Worm (Caenorhabditis elegans) whole organism, late embryonic: ENCODE measurements around the gene nduv-3.

ENCODE experiments used
- C08G9.2 ChIP-seq: sonication (generic microtip); optimal IDR thresholded peaks from 2 replicates; lab custom pipeline; 2016; ENCODE audit warnings: mild to moderate bottlenecking, missing genetic modification characterization, moderate library complexity, missing compliant biosample characterization
- C38D4.7 ChIP-seq: fragments of 200-800 bp; sonication (Bioruptor generic); optimal IDR thresholded peaks from 2 replicates; lab custom pipeline; 2018; ENCODE audit warnings: mild to moderate bottlenecking, missing genetic modification characterization, moderate library complexity, missing compliant biosample characterization
- F13H6.1 ChIP-seq: sonication (generic microtip); optimal IDR thresholded peaks from 2 replicates; lab custom pipeline; 2016; ENCODE audit warnings: missing genetic modification characterization, missing compliant biosample characterization
- K02D7.2 ChIP-seq: sonication (generic microtip); optimal IDR thresholded peaks from 2 replicates; lab custom pipeline; 2017; ENCODE audit warnings: mild to moderate bottlenecking, missing genetic modification characterization, missing compliant biosample characterization
- Y22D7AL.16 ChIP-seq: sonication (generic microtip); optimal IDR thresholded peaks from 2 replicates; lab custom pipeline; 2016; ENCODE audit warnings: missing genetic modification characterization, missing compliant biosample characterization
- ama-1 ChIP-seq: fragments of 150-350 bp; optimal IDR thresholded peaks from 2 replicates; lab custom pipeline; 2014
- ceh-14 ChIP-seq: sonication (generic microtip); optimal IDR thresholded peaks from 2 replicates; lab custom pipeline; 2016; ENCODE audit warnings: missing genotype, missing genetic modification characterization, missing compliant biosample characterization
- ceh-18 ChIP-seq: sonication (generic microtip); optimal IDR thresholded peaks from 2 replicates; lab custom pipeline; 2016; ENCODE audit warnings: missing genetic modification characterization, missing compliant biosample characterization
- ceh-2 ChIP-seq: sonication (generic microtip); optimal IDR thresholded peaks from 2 replicates; lab custom pipeline; 2016; ENCODE audit warnings: missing genotype, missing genetic modification characterization, missing compliant biosample characterization
- ceh-24 ChIP-seq: sonication (generic microtip); optimal IDR thresholded peaks from 2 replicates; lab custom pipeline; 2016; ENCODE audit warnings: mild to moderate bottlenecking, missing genetic modification characterization, missing compliant biosample characterization
- ceh-31 ChIP-seq: sonication (generic microtip); optimal IDR thresholded peaks from 2 replicates; lab custom pipeline; 2016; ENCODE audit warnings: missing genetic modification characterization, missing compliant biosample characterization
- ceh-45 ChIP-seq: fragments of 200-800 bp; sonication (Bioruptor generic); IDR thresholded peaks from 2 replicates; pipeline ENCODE4 v1.3.6; 2022; ENCODE audit warnings: missing genetic modification reagents, missing genetic modification characterization, missing compliant biosample characterization
- ceh-48 ChIP-seq: sonication (generic microtip); optimal IDR thresholded peaks from 2 replicates; lab custom pipeline; 2016; ENCODE audit warnings: missing genetic modification characterization, inconsistent platforms, missing compliant biosample characterization
- ceh-9 ChIP-seq: sonication (generic microtip); optimal IDR thresholded peaks from 2 replicates; lab custom pipeline; 2016; ENCODE audit warnings: mild to moderate bottlenecking, missing genetic modification characterization, inconsistent platforms, missing compliant biosample characterization
- che-1 ChIP-seq: sonication (generic microtip); optimal IDR thresholded peaks from 2 replicates; lab custom pipeline; 2016; ENCODE audit warnings: mild to moderate bottlenecking, missing genetic modification characterization, missing compliant biosample characterization
- dve-1 ChIP-seq: sonication (generic microtip); optimal IDR thresholded peaks from 2 replicates; lab custom pipeline; 2017; ENCODE audit warnings: antibody characterized with exemption, mild to moderate bottlenecking, missing genetic modification characterization, missing compliant biosample characterization
- elt-2 ChIP-seq: sonication (generic microtip); optimal IDR thresholded peaks from 2 replicates; lab custom pipeline; 2016; ENCODE audit warnings: missing genetic modification reagents, missing genetic modification characterization, missing compliant biosample characterization
- elt-4 ChIP-seq: sonication (generic microtip); optimal IDR thresholded peaks from 2 replicates; lab custom pipeline; 2016; ENCODE audit warnings: missing genetic modification characterization, missing compliant biosample characterization
- fax-1 ChIP-seq: sonication (generic microtip); optimal IDR thresholded peaks from 2 replicates; lab custom pipeline; 2016; ENCODE audit warnings: missing genotype, missing genetic modification characterization, missing compliant biosample characterization
- madf-2 ChIP-seq: sonication (generic microtip); optimal IDR thresholded peaks from 2 replicates; lab custom pipeline; 2017; ENCODE audit warnings: missing genetic modification characterization, missing compliant biosample characterization
- pat-9 ChIP-seq: fragments of 200-800 bp; sonication (Bioruptor generic); optimal IDR thresholded peaks from 2 replicates; lab custom pipeline; 2018; ENCODE audit warnings: mild to moderate bottlenecking, missing genetic modification characterization, moderate library complexity, missing compliant biosample characterization
- pax-1 ChIP-seq: fragments of 150-350 bp; optimal IDR thresholded peaks from 2 replicates; lab custom pipeline; 2014; ENCODE audit warnings: missing biosample characterization, missing genetic modification characterization
- pha-2 ChIP-seq: sonication (generic microtip); optimal IDR thresholded peaks from 2 replicates; lab custom pipeline; 2017; ENCODE audit warnings: mild to moderate bottlenecking, missing genetic modification characterization, missing compliant biosample characterization
- pha-4 ChIP-seq: fragments of 150-350 bp; optimal IDR thresholded peaks from 2 replicates; lab custom pipeline; 2018; ENCODE audit warnings: missing biosample characterization, missing genetic modification reagents, missing genetic modification characterization
- sdc-2 ChIP-seq: sonication (generic microtip); optimal IDR thresholded peaks from 2 replicates; lab custom pipeline; 2016; ENCODE audit warnings: missing genotype, missing genetic modification characterization, missing compliant biosample characterization
- sox-2 ChIP-seq: fragments of 200-800 bp; sonication (Bioruptor generic); IDR thresholded peaks from 2 replicates; pipeline ENCODE4 v1.3.6; 2022; ENCODE audit warnings: missing genetic modification reagents, missing genetic modification characterization, missing compliant biosample characterization
- sox-4 ChIP-seq: sonication (generic microtip); optimal IDR thresholded peaks from 2 replicates; lab custom pipeline; 2017; ENCODE audit warnings: mild to moderate bottlenecking, missing genetic modification characterization, inconsistent platforms, missing compliant biosample characterization
- syd-9 ChIP-seq: sonication (generic microtip); optimal IDR thresholded peaks from 2 replicates; lab custom pipeline; 2016; ENCODE audit warnings: mild to moderate bottlenecking, missing genetic modification characterization, moderate library complexity, missing compliant biosample characterization
- unc-42 ChIP-seq: sonication (generic microtip); optimal IDR thresholded peaks from 2 replicates; lab custom pipeline; 2016; ENCODE audit warnings: missing genotype, missing genetic modification characterization, missing compliant biosample characterization

The nduv-3 gene

ce11 chrIV:2639666-2640273 lies 1.3 kb upstream of the nduv-3 start (continued):
- peak; percentile 47 for TF ChIP-seq pha-2 (tag; lab: Kevin White, UChicago)
- TF ChIP-seq C08G9.2 (tag; lab: Kevin White, UChicago): peak; percentile 36
- peak; percentile 44 for TF ChIP-seq C38D4.7 (GFP tag; lab: Kevin White, UChicago)
- no peak for TF ChIP-seq pax-1 (tag; lab: Kevin White, UChicago)
- TF ChIP-seq madf-2: no peak
- peak; percentile 61 for TF ChIP-seq che-1 (tag; lab: Kevin White, UChicago)
- peak; percentile 63 for TF ChIP-seq K02D7.2 (tag; lab: Kevin White, UChicago)
- TF ChIP-seq Y22D7AL.16 (tag; lab: Kevin White, UChicago): peak; percentile 59
- TF ChIP-seq ceh-45 (GFP tag; lab: Robert Waterston, UW): 0 out of 2 replicates have a peak, but pooled peaks have one; percentile 43
- peak; percentile 65 for TF ChIP-seq ceh-9
- peak; percentile 4 for TF ChIP-seq ceh-31 (tag; lab: Kevin White, UChicago)
- TF ChIP-seq elt-2 (tag; lab: Kevin White, UChicago): peak; percentile 40
- TF ChIP-seq dve-1 (tag; lab: Kevin White, UChicago): no peak
- TF ChIP-seq fax-1 (tag; lab: Kevin White, UChicago): no peak
- peak; percentile 38 for TF ChIP-seq sox-4 (tag; lab: Kevin White, UChicago)
- TF ChIP-seq, all 69 proteins: peak for 27

- TF ChIP-seq elt-2 (tag; lab: Kevin White, UChicago) (no peak), F13H6.1 (tag; lab: Kevin White, UChicago) (no peak), C38D4.7 (GFP tag; lab: Kevin White, UChicago) (no peak), ceh-2 (tag; lab: Kevin White, UChicago) (no peak), ceh-18 (tag; lab: Kevin White, UChicago) (no peak), elt-4 (tag; lab: Kevin White, UChicago) (no peak), pha-2 (tag; lab: Kevin White, UChicago) (no peak), sdc-2 (no peak), sox-2 (GFP tag; lab: Robert Waterston, UW) (no peak), ceh-14 (no peak), syd-9 (tag; lab: Kevin White, UChicago) (no peak), sox-4 (tag; lab: Kevin White, UChicago) (no peak)
- TF ChIP-seq, all 69 proteins: peak for 0
Measured at ce11 chrIV:2642054-2642453, 944 bp downstream of the nduv-3 start.

ce11 chrIV:2642673-2643072 lies 1.6 kb downstream of the nduv-3 start, which contains the start of gene ric-8:
TSS of gene ric-8 (plus strand) at chrIV:2642973.
- no peak for TF ChIP-seq sox-2 (GFP tag; lab: Robert Waterston, UW)
- no peak for TF ChIP-seq ama-1 (lab: Kevin White, UChicago)
- no peak for TF ChIP-seq pax-1 (tag; lab: Kevin White, UChicago)
- no peak for TF ChIP-seq elt-2 (tag; lab: Kevin White, UChicago)
- TF ChIP-seq, all 69 proteins: peak for 0

- no peak for TF ChIP-seq ceh-2 (tag; lab: Kevin White, UChicago)
- peak; percentile 15 for TF ChIP-seq ceh-48 (tag; lab: Kevin White, UChicago)
Measured at ce11 chrIV:2650031-2650430, 8.9 kb downstream of the nduv-3 start.

- TF ChIP-seq pat-9 (tag; lab: Kevin White, UChicago) (no peak), ceh-24 (no peak), ceh-14 (no peak)
- TF ChIP-seq, all 69 proteins: peak for 0
Measured at ce11 chrIV:2654965-2655364, 13.9 kb downstream of the nduv-3 start.

ce11 chrIV:2656400-2657139 lies 15.5 kb downstream of the nduv-3 start:
- TF ChIP-seq pha-4 (no peak), ceh-14 (peak; percentile 33), unc-42 (peak; percentile 61)
